Worm (Caenorhabditis elegans) whole organism, L3 larva: Measurements from ENCODE around the gene metl-1.

Source experiments
- R02D3.7 ChIP-seq: fragments of 150-350 bp; optimal IDR thresholded peaks from 2 replicates; lab custom pipeline; 2014; ENCODE audit warnings: missing biosample characterization, missing genetic modification characterization
- ceh-16 ChIP-seq: sonication (generic microtip); optimal IDR thresholded peaks from 2 replicates; lab custom pipeline; 2017; ENCODE audit warnings: missing biosample characterization, missing genetic modification characterization
- elt-3 ChIP-seq, 3 experiments: fragments of 150-350 bp in 1 of 3; sonication (generic microtip) in 2 of 3; optimal IDR thresholded peaks; 2 replicates in 2 of 3; 4 replicates in 1 of 3; lab custom pipeline; 2014 to 2017; ENCODE audit warnings: missing biosample characterization in 3 of 3, missing genetic modification characterization in 3 of 3
- lin-15B ChIP-seq: fragments of 150-350 bp; optimal IDR thresholded peaks from 2 replicates; lab custom pipeline; 2014; ENCODE audit warnings: missing biosample characterization, missing genetic modification characterization
- lin-39 ChIP-seq: fragments of 150-350 bp; optimal IDR thresholded peaks from 2 replicates; lab custom pipeline; 2018; ENCODE audit warnings: missing biosample characterization, missing genetic modification reagents, missing genetic modification characterization
- mml-1 ChIP-seq: fragments of 150-350 bp; sonication (generic microtip); optimal IDR thresholded peaks from 3 replicates; lab custom pipeline; 2014; ENCODE audit warnings: missing biosample characterization, missing genetic modification characterization
- pha-4 ChIP-seq: fragments of 150-350 bp; optimal IDR thresholded peaks from 2 replicates; lab custom pipeline; 2014; ENCODE audit warnings: missing biosample characterization, missing genetic modification reagents, missing genetic modification characterization
- unc-62 ChIP-seq: fragments of 150-350 bp; sonication (generic microtip); optimal IDR thresholded peaks from 4 replicates; lab custom pipeline; 2014; ENCODE audit warnings: missing biosample characterization, missing genetic modification reagents, missing genetic modification characterization

ce11 chrII:11463899-11464298, 9.5 kb downstream of the metl-1 start:
- TF ChIP-seq ceh-16 (tag; lab: Kevin White, UChicago) (no peak), pha-4 (no peak), elt-3 (tag; optimal IDR thresholded peaks at IDR 0.05; lab: Kevin White, UChicago) (no peak), R02D3.7 (tag; lab: Kevin White, UChicago) (peak; percentile 81), unc-62 (GFP tag; lab: Kevin White, UChicago) (no peak), mml-1 (tag; lab: Kevin White, UChicago) (no peak), lin-39 (tag; lab: Kevin White, UChicago) (no peak), lin-15B (tag; lab: Kevin White, UChicago) (peak; percentile 28)
